Fruit fly (Drosophila melanogaster): ENCODE data around the gene Glyp.

dm6 chr2L:2163568-2163953, 32.9 kb downstream of the Glyp start:
- TF ChIP-seq CTCF (optimal IDR thresholded peaks at IDR 0.05) (no peak), CG8478 (optimal IDR thresholded peaks at IDR 0.05) (no peak)

All from S2 (cell line).